Fruit fly (Drosophila melanogaster): Measurements from ENCODE around the gene stnA.
A peak's percentile ranks its signal among the peaks of the same experiment; 100 is the strongest.

Gene stnA

DNA sequence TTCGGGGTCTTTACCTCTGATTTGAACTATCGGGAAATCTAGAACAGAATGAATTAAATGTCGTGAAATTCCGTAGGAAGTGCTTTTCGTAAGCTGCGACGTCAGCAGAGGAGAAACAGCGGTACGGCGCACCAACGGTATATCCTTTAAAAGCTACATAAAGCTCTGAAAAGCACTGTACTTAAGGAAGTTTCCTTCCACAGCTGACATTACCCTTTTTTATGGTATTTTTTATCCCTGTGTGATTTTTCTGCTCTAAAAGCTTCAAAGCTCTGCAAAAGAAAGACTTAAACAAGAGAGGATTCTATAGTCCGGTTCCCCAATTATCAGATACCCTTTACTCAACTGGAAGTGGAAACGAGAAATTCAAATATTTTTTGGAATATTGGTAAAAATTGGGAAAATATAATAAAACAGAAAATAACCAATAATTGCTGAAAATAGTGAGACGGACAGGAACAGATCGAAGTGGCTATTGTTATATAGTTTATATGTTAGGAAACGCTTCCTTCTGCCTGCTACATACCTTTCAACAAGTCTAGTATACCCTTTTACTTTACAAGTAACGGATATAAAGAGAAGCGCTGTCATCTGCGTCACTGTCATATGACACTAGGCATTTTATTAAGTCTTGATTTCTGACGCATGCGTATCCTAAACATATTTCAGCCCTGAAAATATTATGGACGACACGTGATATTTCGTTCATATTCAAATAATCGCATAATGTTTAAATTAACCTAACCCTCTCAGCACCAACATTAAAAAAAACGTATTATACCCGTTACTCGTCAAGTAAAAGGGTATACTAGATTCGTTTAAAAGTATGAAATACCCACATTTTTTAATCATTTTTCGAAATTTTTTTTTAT is at the start of gene stnA, which contains the start of gene stnB:
stnA (minus strand) TSS at position 51 of the 872 bp plus-strand sequence.
stnB (minus strand) TSS at position 51 of the 872 bp plus-strand sequence.
- TF ChIP-seq eve (GFP tag; optimal IDR thresholded peaks at IDR 0.05) (peak in 1 of 2 experiments; percentile 13), dpn (GFP tag; optimal IDR thresholded peaks at IDR 0.05) (peak in 1 of 2 experiments; percentile 13), Rfx (GFP tag; IDR thresholded peaks at IDR 0.05) (peak; percentile 28; the same call in 1 of the 2 replicates), E2f1 (GFP tag; IDR thresholded peaks at IDR 0.05) (peak; percentile 36), CG34376 (GFP tag; optimal IDR thresholded peaks at IDR 0.05) (peak; percentile 4), sug (tag; optimal IDR thresholded peaks at IDR 0.05) (peak; percentile 28), CG2120 (GFP tag; optimal IDR thresholded peaks at IDR 0.05) (peak; percentile 51), CG4730 (GFP tag; IDR thresholded peaks at IDR 0.05) (peak; percentile 30; the same call in 1 of the 2 replicates), PHDP (tag; optimal IDR thresholded peaks at IDR 0.05) (peak; percentile 10), Pdp1 (GFP tag; optimal IDR thresholded peaks at IDR 0.05) (peak in 1 of 2 experiments; percentile 4), CG18262 (tag; optimal IDR thresholded peaks at IDR 0.05) (peak; percentile 4), usp (GFP tag; optimal IDR thresholded peaks at IDR 0.05) (no peak), Hsf (GFP tag; optimal IDR thresholded peaks at IDR 0.05) (peak; percentile 23), mld (GFP tag; IDR thresholded peaks at IDR 0.05; ENCODE audit: partially characterized antibody) (no peak), CG2712 (tag; optimal IDR thresholded peaks at IDR 0.05) (peak; percentile 22), dysf (GFP tag; IDR thresholded peaks at IDR 0.05) (peak; percentile 54; the same call in 1 of the 3 replicates), gro (GFP tag; optimal IDR thresholded peaks at IDR 0.05) (peak; percentile 27), nmo (GFP tag; optimal IDR thresholded peaks at IDR 0.05) (peak; percentile 21), scrt (GFP tag; optimal IDR thresholded peaks at IDR 0.05) (peak; percentile 18), CG18619 (GFP tag; optimal IDR thresholded peaks at IDR 0.05) (no peak), D19A (tag; optimal IDR thresholded peaks at IDR 0.05) (peak; percentile 71), Deaf1 (tag; optimal IDR thresholded peaks at IDR 0.05) (peak; percentile 2), B-H1 (GFP tag; IDR thresholded peaks at IDR 0.05) (no peak), NfI (GFP tag; optimal IDR thresholded peaks at IDR 0.05) (peak; percentile 28), CoRest (tag; optimal IDR thresholded peaks at IDR 0.05) (peak; percentile 14), E2f2 (GFP tag; IDR thresholded peaks at IDR 0.05) (0 out of 2 replicates have a peak, but pooled peaks have one; percentile 8), Adf1 (GFP tag; IDR thresholded peaks at IDR 0.05) (peak; percentile 40; the same call in 1 of the 2 replicates), tin (GFP tag; optimal IDR thresholded peaks at IDR 0.05) (peak; percentile 8), CG13624 (GFP tag; optimal IDR thresholded peaks at IDR 0.05) (peak; percentile 0), CG11723 (GFP tag; optimal IDR thresholded peaks at IDR 0.05) (no peak), Taf1 (GFP tag; IDR thresholded peaks at IDR 0.05) (0 out of 2 replicates have a peak, but pooled peaks have one; percentile 31), CG10366 (GFP tag; IDR thresholded peaks at IDR 0.05) (no peak; the same call in 1 of the 2 replicates), zf30C (GFP tag; optimal IDR thresholded peaks at IDR 0.05) (no peak), CG15269 (tag; optimal IDR thresholded peaks at IDR 0.05) (peak; percentile 28), dmrt99B (tag; optimal IDR thresholded peaks at IDR 0.05) (peak; percentile 45), CG1832 (GFP tag; optimal IDR thresholded peaks at IDR 0.05) (no peak), Meics (GFP tag; optimal IDR thresholded peaks at IDR 0.05) (peak; percentile 34), CG6791 (GFP tag; IDR thresholded peaks at IDR 0.05; ENCODE audit: partially characterized antibody) (no peak), stc (GFP tag; IDR thresholded peaks at IDR 0.05) (no peak), CG18011 (GFP tag; optimal IDR thresholded peaks at IDR 0.05) (no peak), phol (tag; optimal IDR thresholded peaks at IDR 0.05) (peak; percentile 12), CG10274 (GFP tag; optimal IDR thresholded peaks at IDR 0.05) (peak; percentile 31), Ada2b (GFP tag; IDR thresholded peaks at IDR 0.05) (0 out of 2 replicates have a peak, but pooled peaks have one; percentile 13), CG14014 (GFP tag; IDR thresholded peaks at IDR 0.05) (0 out of 2 replicates have a peak, but pooled peaks have one; percentile 43), CG4360 (GFP tag; IDR thresholded peaks at IDR 0.05) (no peak), HmgZ (tag; optimal IDR thresholded peaks at IDR 0.05) (no peak), CG13775 (GFP tag; optimal IDR thresholded peaks at IDR 0.05) (no peak), unc-4 (GFP tag; IDR thresholded peaks at IDR 0.05; ENCODE audit: partially characterized antibody) (no peak)
